Fruit fly (Drosophila melanogaster): ENCODE measurements around the gene mRpS24.

The mRpS24 gene

DNA sequence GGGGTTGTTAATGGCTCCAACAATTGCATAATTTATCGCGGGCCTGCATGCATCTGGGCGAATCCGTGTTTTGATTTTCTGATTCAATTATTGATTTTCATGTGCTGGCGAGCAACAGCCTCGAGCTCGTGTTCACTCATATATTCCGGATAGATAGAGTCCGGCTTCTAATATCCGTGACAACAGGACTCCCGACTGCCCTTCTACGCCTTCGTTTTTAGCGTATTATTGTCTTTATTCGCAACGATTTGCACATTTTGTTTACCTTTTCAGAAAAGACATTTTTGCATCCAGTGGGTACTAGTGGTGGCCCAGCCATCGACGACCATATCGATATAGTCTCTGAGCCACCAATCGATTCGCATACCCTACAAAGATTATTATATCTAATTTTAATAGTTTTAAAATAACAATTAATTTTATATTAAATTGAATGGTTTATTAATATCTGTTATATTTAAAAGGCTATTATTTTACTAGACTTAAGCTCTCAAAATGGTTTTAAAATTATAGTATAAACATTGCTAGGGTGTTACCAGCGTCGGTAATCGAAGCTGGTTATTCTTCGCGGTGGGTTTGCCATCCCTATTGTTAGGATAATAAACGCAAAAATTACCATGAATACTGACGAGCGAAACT is 2.1 kb downstream of the mRpS24 start, which contains the start of the genes Myo95E and TBC1d7 (continued):
- TF ChIP-seq CG6654 (GFP tag; optimal IDR thresholded peaks at IDR 0.05) (peak; percentile 58), CG4730 (GFP tag; IDR thresholded peaks at IDR 0.05) (peak; percentile 93), corto (GFP tag; optimal IDR thresholded peaks at IDR 0.05) (peak; percentile 35), CG4328 (GFP tag; optimal IDR thresholded peaks at IDR 0.05) (peak; percentile 54), mam (GFP tag; optimal IDR thresholded peaks at IDR 0.05) (peak; percentile 56), CG12219 (GFP tag; optimal IDR thresholded peaks at IDR 0.05) (peak; percentile 63), Abd-B (GFP tag; optimal IDR thresholded peaks at IDR 0.05) (peak; percentile 91), NC2β (GFP tag; optimal IDR thresholded peaks at IDR 0.05) (no peak), CG4617 (GFP tag; optimal IDR thresholded peaks at IDR 0.05; ENCODE audit: borderline replicate concordance) (peak; percentile 76), CG32767 (GFP tag; IDR thresholded peaks at IDR 0.05) (peak; percentile 91), Camta (GFP tag; optimal IDR thresholded peaks at IDR 0.05) (peak; percentile 12), CG12299 (tag; optimal IDR thresholded peaks at IDR 0.05) (peak; percentile 79), hbn (GFP tag; IDR thresholded peaks at IDR 0.05; ENCODE audit: partially characterized antibody) (peak; percentile 64), CG17328 (GFP tag; IDR thresholded peaks at IDR 0.05) (peak; percentile 79), nerfin-2 (GFP tag; IDR thresholded peaks at IDR 0.05; ENCODE audit: partially characterized antibody) (no peak), CG4424 (GFP tag; optimal IDR thresholded peaks at IDR 0.05) (peak; percentile 85), esg (GFP tag; conservative IDR thresholded peaks at IDR 0.05) (peak; percentile 95), D19A (tag; optimal IDR thresholded peaks at IDR 0.05) (peak; percentile 99), sens-2 (GFP tag; IDR thresholded peaks at IDR 0.05) (peak; percentile 70; the same call in 1 of the 2 replicates), CG6272 (GFP tag; IDR thresholded peaks at IDR 0.05) (peak; percentile 96), Aef1 (GFP tag; IDR thresholded peaks at IDR 0.05) (peak; percentile 97), Dad (GFP tag; optimal IDR thresholded peaks at IDR 0.05) (no peak), CG4282 (GFP tag; optimal IDR thresholded peaks at IDR 0.05) (no peak), eve (GFP tag; optimal IDR thresholded peaks at IDR 0.05) (no peak), CG30020 (tag; optimal IDR thresholded peaks at IDR 0.05) (peak; percentile 75), CG18599 (GFP tag; optimal IDR thresholded peaks at IDR 0.05) (no peak), Bgb (GFP tag; IDR thresholded peaks at IDR 0.05; ENCODE audit: partially characterized antibody) (peak; percentile 45; the same call in 1 of the 2 replicates), CG1832 (GFP tag; optimal IDR thresholded peaks at IDR 0.05) (no peak), jing (GFP tag; optimal IDR thresholded peaks at IDR 0.05) (no peak), CG6175 (GFP tag; IDR thresholded peaks at IDR 0.05) (peak; percentile 72), Atf6 (GFP tag; IDR thresholded peaks at IDR 0.05) (peak; percentile 96), odd (GFP tag; optimal IDR thresholded peaks at IDR 0.05) (no peak), vfl (GFP tag; optimal IDR thresholded peaks at IDR 0.05) (peak; percentile 61), CG10959 (GFP tag; IDR thresholded peaks at IDR 0.05) (peak; percentile 89), CG8944 (GFP tag; optimal IDR thresholded peaks at IDR 0.05) (peak; percentile 41), CG17829 (tag; optimal IDR thresholded peaks at IDR 0.05) (peak; percentile 89), chn (GFP tag; optimal IDR thresholded peaks at IDR 0.05) (peak; percentile 70), CG17912 (GFP tag; optimal IDR thresholded peaks at IDR 0.05) (peak; percentile 21), CG3995 (GFP tag; optimal IDR thresholded peaks at IDR 0.05) (peak; percentile 70), p53 (GFP tag; optimal IDR thresholded peaks at IDR 0.05) (no peak), CG6254 (GFP tag; optimal IDR thresholded peaks at IDR 0.05) (peak; percentile 61), Dbx (GFP tag; IDR thresholded peaks at IDR 0.05) (peak; percentile 91), jigr1 (GFP tag; IDR thresholded peaks at IDR 0.05) (peak; percentile 84), klu (GFP tag; IDR thresholded peaks at IDR 0.05) (peak; percentile 84), C15 (GFP tag; IDR thresholded peaks at IDR 0.05) (peak; percentile 87), Atf3 (GFP tag; optimal IDR thresholded peaks at IDR 0.05) (peak; percentile 1), CG12104 (GFP tag; optimal IDR thresholded peaks at IDR 0.05) (peak; percentile 81), CG6813 (GFP tag; optimal IDR thresholded peaks at IDR 0.05) (peak; percentile 65), CG4820 (GFP tag; optimal IDR thresholded peaks at IDR 0.05) (peak; percentile 82), Taf1 (GFP tag; IDR thresholded peaks at IDR 0.05) (peak; percentile 84)
